Worm (Caenorhabditis elegans): ENCODE data around the gene F43C11.16.

ce11 chrII:2379673-2380072, 19.8 kb upstream of the F43C11.16 start:
- TF ChIP-seq him-1 (tag; optimal IDR thresholded peaks at IDR 0.05) (no peak), dao-5 (tag; optimal IDR thresholded peaks at IDR 0.05) (no peak)
